Worm (Caenorhabditis elegans) whole organism, L3 larva: ENCODE measurements around the gene rpl-10.

ENCODE experiments used
- R02D3.7 ChIP-seq: fragments of 150-350 bp; optimal IDR thresholded peaks from 2 replicates; lab custom pipeline; 2014; ENCODE audit warnings: missing biosample characterization, missing genetic modification characterization
- ZK546.5 ChIP-seq: sonication (generic microtip); optimal IDR thresholded peaks from 2 replicates; lab custom pipeline; 2017; ENCODE audit warnings: missing biosample characterization, missing genetic modification characterization
- aly-2 ChIP-seq: fragments of 150-350 bp; optimal IDR thresholded peaks from 2 replicates; lab custom pipeline; 2014; ENCODE audit warnings: missing biosample characterization, missing genetic modification characterization
- ama-1 ChIP-seq: fragments of 150-350 bp; optimal IDR thresholded peaks from 2 replicates; lab custom pipeline; 2018
- ceh-16 ChIP-seq: sonication (generic microtip); optimal IDR thresholded peaks from 2 replicates; lab custom pipeline; 2017; ENCODE audit warnings: missing biosample characterization, missing genetic modification characterization
- ceh-28 ChIP-seq: fragments of 150-350 bp; optimal IDR thresholded peaks from 2 replicates; lab custom pipeline; 2014; ENCODE audit warnings: missing biosample characterization, missing genetic modification reagents, missing genetic modification characterization
- ceh-82 ChIP-seq: fragments of 150-350 bp; optimal IDR thresholded peaks from 2 replicates; lab custom pipeline; 2014; ENCODE audit warnings: missing biosample characterization, missing genetic modification characterization
- ceh-9 ChIP-seq: sonication (generic microtip); optimal IDR thresholded peaks from 2 replicates; lab custom pipeline; 2018; ENCODE audit warnings: missing biosample characterization, missing genetic modification characterization
- daf-12 ChIP-seq: fragments of 150-350 bp; optimal IDR thresholded peaks from 2 replicates; lab custom pipeline; 2014; ENCODE audit warnings: missing biosample characterization, missing genetic modification reagents, missing genetic modification characterization
- egl-27 ChIP-seq: sonication (generic microtip); optimal IDR thresholded peaks from 4 replicates; lab custom pipeline; 2017; ENCODE audit warnings: missing biosample characterization, missing genetic modification reagents, missing genetic modification characterization
- egl-5 ChIP-seq: fragments of 150-350 bp; optimal IDR thresholded peaks from 2 replicates; lab custom pipeline; 2017; ENCODE audit warnings: missing biosample characterization, missing genetic modification reagents, missing genetic modification characterization, inconsistent platforms
- elt-1 ChIP-seq: fragments of 150-350 bp; optimal IDR thresholded peaks from 2 replicates; lab custom pipeline; 2014; ENCODE audit warnings: missing biosample characterization, missing genetic modification characterization
- elt-2 ChIP-seq: sonication (generic microtip); optimal IDR thresholded peaks from 2 replicates; lab custom pipeline; 2016; ENCODE audit warnings: missing genetic modification reagents, mild to moderate bottlenecking, missing genetic modification characterization, missing compliant biosample characterization
- elt-3 ChIP-seq, 3 experiments: fragments of 150-350 bp in 1 of 3; sonication (generic microtip) in 2 of 3; optimal IDR thresholded peaks; 2 replicates in 2 of 3; 4 replicates in 1 of 3; lab custom pipeline; 2014 to 2017; ENCODE audit warnings: missing biosample characterization in 3 of 3, missing genetic modification characterization in 3 of 3
- eor-1 ChIP-seq, 2 experiments: fragments of 150-350 bp; optimal IDR thresholded peaks; 2 replicates each; lab custom pipeline; 2014 to 2018; ENCODE audit warnings: missing biosample characterization in 2 of 2, missing genetic modification characterization in 2 of 2
- fkh-10 ChIP-seq: sonication (generic microtip); optimal IDR thresholded peaks from 2 replicates; lab custom pipeline; 2017; ENCODE audit warnings: missing biosample characterization, missing genetic modification reagents, missing genetic modification characterization
- fkh-2 ChIP-seq: fragments of 150-350 bp; optimal IDR thresholded peaks from 2 replicates; lab custom pipeline; 2014; ENCODE audit warnings: missing biosample characterization, missing genetic modification reagents, missing genetic modification characterization
- fos-1 ChIP-seq: fragments of 150-350 bp; optimal IDR thresholded peaks from 2 replicates; lab custom pipeline; 2014; ENCODE audit warnings: missing biosample characterization, missing genetic modification characterization
- hmg-11 ChIP-seq: sonication (generic microtip); optimal IDR thresholded peaks from 2 replicates; lab custom pipeline; 2016; ENCODE audit warnings: missing genetic modification characterization, missing compliant biosample characterization
- jun-1 ChIP-seq: fragments of 150-350 bp; optimal IDR thresholded peaks from 2 replicates; lab custom pipeline; 2014; ENCODE audit warnings: missing biosample characterization, missing genetic modification reagents, missing genetic modification characterization
- lin-15B ChIP-seq: fragments of 150-350 bp; optimal IDR thresholded peaks from 2 replicates; lab custom pipeline; 2014; ENCODE audit warnings: missing biosample characterization, missing genetic modification characterization
- lin-39 ChIP-seq: fragments of 150-350 bp; optimal IDR thresholded peaks from 2 replicates; lab custom pipeline; 2018; ENCODE audit warnings: missing biosample characterization, missing genetic modification reagents, missing genetic modification characterization
- lsy-12 ChIP-seq: sonication (generic microtip); optimal IDR thresholded peaks from 2 replicates; lab custom pipeline; 2016; ENCODE audit warnings: mild to moderate bottlenecking, missing genetic modification characterization, missing compliant biosample characterization
- mdl-1 ChIP-seq: fragments of 150-350 bp; optimal IDR thresholded peaks from 2 replicates; lab custom pipeline; 2014; ENCODE audit warnings: missing biosample characterization, missing genetic modification characterization
- mml-1 ChIP-seq: fragments of 150-350 bp; sonication (generic microtip); optimal IDR thresholded peaks from 3 replicates; lab custom pipeline; 2014; ENCODE audit warnings: missing biosample characterization, missing genetic modification characterization
- nfya-1 ChIP-seq: sonication (generic microtip); optimal IDR thresholded peaks from 2 replicates; lab custom pipeline; 2017; ENCODE audit warnings: missing genetic modification characterization, mild to moderate bottlenecking, missing compliant biosample characterization, antibody characterized with exemption, moderate library complexity; ENCODE audit not compliant: insufficient read depth
- nhr-11 ChIP-seq: fragments of 150-350 bp; optimal IDR thresholded peaks from 2 replicates; lab custom pipeline; 2014; ENCODE audit warnings: missing biosample characterization, missing genetic modification characterization
- nhr-12 ChIP-seq: fragments of 150-350 bp; optimal IDR thresholded peaks from 2 replicates; lab custom pipeline; 2014; ENCODE audit warnings: missing biosample characterization, missing genetic modification characterization
- nhr-23 ChIP-seq: fragments of 150-350 bp; optimal IDR thresholded peaks from 2 replicates; lab custom pipeline; 2014; ENCODE audit warnings: missing biosample characterization, missing genetic modification reagents, missing genetic modification characterization
- nhr-237 ChIP-seq: fragments of 150-350 bp; optimal IDR thresholded peaks from 2 replicates; lab custom pipeline; 2014; ENCODE audit warnings: missing biosample characterization, missing genetic modification characterization
- nhr-25 ChIP-seq: sonication (generic microtip); optimal IDR thresholded peaks from 2 replicates; lab custom pipeline; 2017; ENCODE audit warnings: missing biosample characterization, missing genetic modification characterization
- nhr-28 ChIP-seq: fragments of 150-350 bp; optimal IDR thresholded peaks from 2 replicates; lab custom pipeline; 2014; ENCODE audit warnings: missing biosample characterization, missing genetic modification characterization
- nhr-43 ChIP-seq: sonication (generic microtip); optimal IDR thresholded peaks from 2 replicates; lab custom pipeline; 2016; ENCODE audit warnings: mild to moderate bottlenecking, missing genetic modification characterization, missing compliant biosample characterization; ENCODE audit not compliant: poor library complexity, severe bottlenecking
- nhr-67 ChIP-seq: fragments of 150-350 bp; optimal IDR thresholded peaks from 2 replicates; lab custom pipeline; 2014; ENCODE audit warnings: missing biosample characterization, missing genetic modification characterization
- nhr-76 ChIP-seq: fragments of 150-350 bp; sonication (generic microtip); optimal IDR thresholded peaks from 5 replicates; lab custom pipeline; 2014; ENCODE audit warnings: missing biosample characterization, missing genetic modification characterization
- nhr-77 ChIP-seq: fragments of 150-350 bp; optimal IDR thresholded peaks from 2 replicates; lab custom pipeline; 2014; ENCODE audit warnings: missing biosample characterization, missing genetic modification characterization
- pha-4 ChIP-seq: fragments of 150-350 bp; optimal IDR thresholded peaks from 2 replicates; lab custom pipeline; 2014; ENCODE audit warnings: missing biosample characterization, missing genetic modification reagents, missing genetic modification characterization
- pqm-1 ChIP-seq: fragments of 150-350 bp; optimal IDR thresholded peaks from 2 replicates; lab custom pipeline; 2017; ENCODE audit warnings: missing biosample characterization, missing genetic modification characterization, inconsistent platforms
- sea-2 ChIP-seq: fragments of 150-350 bp; sonication (generic microtip); optimal IDR thresholded peaks from 4 replicates; lab custom pipeline; 2014; ENCODE audit warnings: missing biosample characterization, missing genetic modification reagents, missing genetic modification characterization
- skn-1 ChIP-seq: fragments of 150-350 bp; optimal IDR thresholded peaks from 2 replicates; lab custom pipeline; 2014; ENCODE audit warnings: missing biosample characterization, missing genetic modification characterization
- snpc-4 ChIP-seq: fragments of 150-350 bp; optimal IDR thresholded peaks from 2 replicates; lab custom pipeline; 2014; ENCODE audit warnings: missing biosample characterization, missing genetic modification characterization
- tbx-2 ChIP-seq: sonication (generic microtip); optimal IDR thresholded peaks from 2 replicates; lab custom pipeline; 2016; ENCODE audit warnings: mild to moderate bottlenecking, missing genetic modification characterization, missing compliant biosample characterization
- unc-39 ChIP-seq: sonication (generic microtip); optimal IDR thresholded peaks from 4 replicates; lab custom pipeline; 2017; ENCODE audit warnings: missing biosample characterization, missing genetic modification characterization
- unc-62 ChIP-seq: fragments of 150-350 bp; sonication (generic microtip); optimal IDR thresholded peaks from 4 replicates; lab custom pipeline; 2014; ENCODE audit warnings: missing biosample characterization, missing genetic modification reagents, missing genetic modification characterization
- zag-1 ChIP-seq: fragments of 150-350 bp; optimal IDR thresholded peaks from 2 replicates; lab custom pipeline; 2014; ENCODE audit warnings: missing biosample characterization, missing genetic modification characterization
- ztf-11 ChIP-seq: fragments of 150-350 bp; optimal IDR thresholded peaks from 2 replicates; lab custom pipeline; 2014; ENCODE audit warnings: missing biosample characterization, missing genetic modification characterization
- ztf-4 ChIP-seq: fragments of 150-350 bp; optimal IDR thresholded peaks from 2 replicates; lab custom pipeline; 2014; ENCODE audit warnings: missing biosample characterization, missing genetic modification characterization

rpl-10 gene

ce11 chrII:8127794-8128193 lies 15.9 kb upstream of the rpl-10 start:
- TF ChIP-seq elt-2 (no peak), snpc-4 (no peak), fkh-10 (GFP tag; lab: Kevin White, UChicago) (no peak), ceh-16 (tag; lab: Kevin White, UChicago) (no peak), R02D3.7 (tag; lab: Kevin White, UChicago) (no peak), nhr-25 (tag; lab: Kevin White, UChicago) (no peak), eor-1 (tag; optimal IDR thresholded peaks at IDR 0.05; lab: Kevin White, UChicago) (no peak), unc-39 (tag; lab: Kevin White, UChicago) (no peak), nhr-67 (no peak), ztf-11 (tag; lab: Kevin White, UChicago) (no peak), hmg-11 (tag; lab: Kevin White, UChicago) (no peak), lin-15B (no peak), aly-2 (tag; lab: Kevin White, UChicago) (no peak), ceh-28 (tag; lab: Kevin White, UChicago) (no peak), ceh-82 (tag; lab: Kevin White, UChicago) (no peak), elt-3 (tag; optimal IDR thresholded peaks at IDR 0.05; lab: Kevin White, UChicago) (no peak)

ce11 chrII:8128273-8129039 lies 15.2 kb upstream of the rpl-10 start:
- no peak for TF ChIP-seq nhr-12 (tag; lab: Kevin White, UChicago)
- TF ChIP-seq snpc-4 = no peak
- TF ChIP-seq nhr-43 (tag; lab: Kevin White, UChicago) = peak; percentile 58
- no peak for TF ChIP-seq daf-12 (tag; lab: Kevin White, UChicago)
- TF ChIP-seq ceh-16 (tag; lab: Kevin White, UChicago) = no peak
- TF ChIP-seq pqm-1 (tag; lab: Kevin White, UChicago) = no peak
- no peak for TF ChIP-seq nhr-67
- TF ChIP-seq sea-2 = no peak
- TF ChIP-seq nfya-1 = peak; percentile 85
- no peak for TF ChIP-seq nhr-28 (tag; lab: Kevin White, UChicago)
- peak; percentile 35 for TF ChIP-seq elt-2
- no peak for TF ChIP-seq fkh-10 (GFP tag; lab: Kevin White, UChicago)
- no peak for TF ChIP-seq R02D3.7 (tag; lab: Kevin White, UChicago)
- TF ChIP-seq mml-1 (tag; lab: Kevin White, UChicago) = no peak
- no peak for TF ChIP-seq ZK546.5
- no peak for TF ChIP-seq nhr-237 (tag; lab: Kevin White, UChicago)
- TF ChIP-seq hmg-11 (tag; lab: Kevin White, UChicago) = peak; percentile 71
- no peak for TF ChIP-seq jun-1
- TF ChIP-seq lin-39 (tag; lab: Kevin White, UChicago) = peak; percentile 79
- TF ChIP-seq unc-62 (GFP tag; lab: Kevin White, UChicago) = peak; percentile 42
- TF ChIP-seq egl-5 = no peak
- peak; percentile 27 for TF ChIP-seq skn-1 (tag; lab: Kevin White, UChicago)
- TF ChIP-seq fos-1 (tag; lab: Kevin White, UChicago) = no peak
- no peak for TF ChIP-seq mdl-1 (tag; lab: Kevin White, UChicago)
- TF ChIP-seq nhr-11 (tag; lab: Kevin White, UChicago) = no peak
- TF ChIP-seq ceh-82 (tag; lab: Kevin White, UChicago) = no peak
- TF ChIP-seq lin-15B = no peak
- peak in 1 of 3 experiments; percentile 52 for TF ChIP-seq elt-3 (tag; optimal IDR thresholded peaks at IDR 0.05; lab: Kevin White, UChicago)
- TF ChIP-seq ceh-28 (tag; lab: Kevin White, UChicago) = peak; percentile 44
- TF ChIP-seq ceh-9 (tag; lab: Kevin White, UChicago) = no peak
- TF ChIP-seq nhr-77 (tag; lab: Kevin White, UChicago) = no peak
- TF ChIP-seq nhr-23 (tag; lab: Kevin White, UChicago) = peak; percentile 49
- TF ChIP-seq unc-39 (tag; lab: Kevin White, UChicago) = no peak
- no peak for TF ChIP-seq egl-27 (tag; lab: Kevin White, UChicago)
- no peak for TF ChIP-seq fkh-2 (tag; lab: Kevin White, UChicago)
- peak; percentile 94 for TF ChIP-seq nhr-25 (tag; lab: Kevin White, UChicago)
- TF ChIP-seq elt-1 (tag; lab: Kevin White, UChicago) = peak; percentile 55
- no peak for TF ChIP-seq nhr-76 (tag; lab: Kevin White, UChicago)
- TF ChIP-seq pha-4 (tag; lab: Kevin White, UChicago) = peak; percentile 69
- no peak for TF ChIP-seq eor-1 (tag; optimal IDR thresholded peaks at IDR 0.05; lab: Kevin White, UChicago)
- no peak for TF ChIP-seq ztf-11 (tag; lab: Kevin White, UChicago)
- no peak for TF ChIP-seq aly-2 (tag; lab: Kevin White, UChicago)
- peak; percentile 40 for TF ChIP-seq ama-1 (lab: Kevin White, UChicago)
- peak; percentile 0 for TF ChIP-seq tbx-2
- peak; percentile 50 for TF ChIP-seq ztf-4 (tag; lab: Kevin White, UChicago)
- no peak for TF ChIP-seq lsy-12 (tag; lab: Kevin White, UChicago)
- no peak for TF ChIP-seq zag-1
